Fruit fly (Drosophila melanogaster) whole organism, wandering third instar larva: ENCODE results near the gene Eig71Eh.

ENCODE experiments used
- Dfd ChIP-seq: fragments of >200 bp; optimal IDR thresholded peaks from 2 replicates; lab custom pipeline; 2017; ENCODE audit warnings: missing biosample characterization, missing genetic modification characterization
- Mio ChIP-seq: sonication (Bioruptor generic); optimal IDR thresholded peaks from 2 replicates; lab custom pipeline; 2016; ENCODE audit warnings: missing biosample characterization, missing genetic modification characterization
- dmrt93B ChIP-seq: fragments of 200-800 bp; sonication (Bioruptor generic); optimal IDR thresholded peaks from 2 replicates; lab custom pipeline; 2018; ENCODE audit warnings: missing biosample characterization, mild to moderate bottlenecking, missing genetic modification characterization
- lola ChIP-seq: fragments of >200 bp; optimal IDR thresholded peaks from 2 replicates; lab custom pipeline; 2017; ENCODE audit warnings: missing biosample characterization, missing genetic modification characterization
- psq ChIP-seq: fragments of 200-800 bp; sonication (Bioruptor generic); optimal IDR thresholded peaks from 3 replicates; lab custom pipeline; 2017; ENCODE audit warnings: missing biosample characterization, mild to moderate bottlenecking, missing genetic modification characterization, moderate library complexity

DNA sequence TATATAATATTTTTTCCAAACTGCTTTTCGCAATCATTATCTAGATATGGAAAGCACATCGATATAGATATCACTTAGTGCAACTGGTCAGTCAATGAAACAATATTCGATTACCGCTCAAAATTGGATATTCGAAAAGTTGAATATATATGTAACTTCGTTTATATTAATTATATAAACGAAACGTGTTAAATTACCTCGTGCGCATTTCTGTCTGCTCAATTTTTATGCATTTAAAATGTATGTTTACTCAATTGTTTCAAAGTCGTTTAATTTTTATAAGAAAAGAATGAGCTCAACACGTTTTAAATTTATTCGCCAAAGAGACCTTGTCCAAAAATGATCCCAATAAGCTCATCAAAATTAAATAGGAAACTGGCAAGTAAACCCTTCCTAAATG lies 8.7 kb downstream of the Eig71Eh start, which contains the start of gene CG43084:
- TF ChIP-seq Mio (GFP tag; lab: Kevin White, UChicago) (no peak), Dfd (GFP tag; lab: Kevin White, UChicago) (no peak), psq (GFP tag; lab: Kevin White, UChicago) (no peak), dmrt93B (GFP tag; lab: Kevin White, UChicago) (no peak), lola (GFP tag; lab: Kevin White, UChicago) (no peak)
